Worm (Caenorhabditis elegans): ENCODE results near the gene ZK856.4.
A peak's percentile ranks its signal among the peaks of the same experiment; 100 is the strongest.

Gene ZK856.4

ce11 chrV:10168870-10169269, 14.2 kb upstream of the ZK856.4 start:
- TF ChIP-seq mep-1 (tag; optimal IDR thresholded peaks at IDR 0.05) = no peak
- TF ChIP-seq tbx-8 (GFP tag; optimal IDR thresholded peaks at IDR 0.05) = no peak
- TF ChIP-seq sptf-1 (tag; optimal IDR thresholded peaks at IDR 0.05) = no peak
- no peak for TF ChIP-seq flh-1 (GFP tag; optimal IDR thresholded peaks at IDR 0.05)
- no peak for TF ChIP-seq elt-1 (tag; optimal IDR thresholded peaks at IDR 0.05; ENCODE audit: borderline replicate concordance, insufficient read depth)
- TF ChIP-seq nhr-237 (tag; optimal IDR thresholded peaks at IDR 0.05) = no peak
- no peak for TF ChIP-seq cnd-1 (tag; optimal IDR thresholded peaks at IDR 0.05)
- no peak for TF ChIP-seq bed-3 (GFP tag; optimal IDR thresholded peaks at IDR 0.05)
- no peak for TF ChIP-seq snpc-4 (tag; optimal IDR thresholded peaks at IDR 0.05)

ce11 chrV:10173653-10174052, 9.4 kb upstream of the ZK856.4 start, which contains the start of gene egl-3:
TSS of gene egl-3 (minus strand) at chrV:10173753.
- TF ChIP-seq nhr-2 (tag; optimal IDR thresholded peaks at IDR 0.05) (no peak), sem-2 (GFP tag; optimal IDR thresholded peaks at IDR 0.05) (no peak), nhr-76 (tag; optimal IDR thresholded peaks at IDR 0.05) (no peak), mep-1 (tag; optimal IDR thresholded peaks at IDR 0.05) (no peak), cnd-1 (tag; optimal IDR thresholded peaks at IDR 0.05) (no peak), bed-3 (GFP tag; optimal IDR thresholded peaks at IDR 0.05) (no peak), elt-1 (tag; optimal IDR thresholded peaks at IDR 0.05; ENCODE audit: borderline replicate concordance, insufficient read depth) (no peak), sptf-1 (tag; optimal IDR thresholded peaks at IDR 0.05) (no peak), ztf-11 (tag; optimal IDR thresholded peaks at IDR 0.05) (no peak), lin-13 (tag; optimal IDR thresholded peaks at IDR 0.05) (no peak), ceh-43 (GFP tag; optimal IDR thresholded peaks at IDR 0.05) (no peak), lin-32 (GFP tag; optimal IDR thresholded peaks at IDR 0.05) (no peak), M03D4.4 (tag; optimal IDR thresholded peaks at IDR 0.05) (no peak), nhr-237 (tag; optimal IDR thresholded peaks at IDR 0.05) (no peak), unc-39 (tag; optimal IDR thresholded peaks at IDR 0.05) (no peak), ceh-83 (GFP tag; optimal IDR thresholded peaks at IDR 0.05) (no peak), mls-2 (tag; optimal IDR thresholded peaks at IDR 0.05) (no peak), ham-2 (GFP tag; optimal IDR thresholded peaks at IDR 0.05) (no peak)

ce11 chrV:10174632-10175075, 8.4 kb upstream of the ZK856.4 start:
- TF ChIP-seq M03D4.4 (tag; optimal IDR thresholded peaks at IDR 0.05) (no peak), ces-1 (GFP tag; optimal IDR thresholded peaks at IDR 0.05) (peak; percentile 90), hlh-1 (tag; optimal IDR thresholded peaks at IDR 0.05) (no peak), unc-120 (tag; optimal IDR thresholded peaks at IDR 0.05; ENCODE audit: poor library complexity, severe bottlenecking) (no peak), bed-3 (GFP tag; optimal IDR thresholded peaks at IDR 0.05) (no peak), zip-8 (tag; optimal IDR thresholded peaks at IDR 0.05) (no peak), unc-62 (GFP tag; optimal IDR thresholded peaks at IDR 0.05) (peak; percentile 12), mls-2 (tag; optimal IDR thresholded peaks at IDR 0.05) (peak; percentile 69), sem-2 (GFP tag; optimal IDR thresholded peaks at IDR 0.05) (no peak)

ce11 chrV:10178166-10178565, 4.9 kb upstream of the ZK856.4 start:
- TF ChIP-seq M03D4.4 (tag; optimal IDR thresholded peaks at IDR 0.05) = no peak
- TF ChIP-seq blmp-1 (tag; optimal IDR thresholded peaks at IDR 0.05) = peak; percentile 86
- peak; percentile 62 for TF ChIP-seq mep-1 (tag; optimal IDR thresholded peaks at IDR 0.05)
- no peak for TF ChIP-seq tbx-8 (GFP tag; optimal IDR thresholded peaks at IDR 0.05)
- peak; percentile 30 for TF ChIP-seq lsy-2 (tag; optimal IDR thresholded peaks at IDR 0.05)
- TF ChIP-seq nhr-12 (tag; optimal IDR thresholded peaks at IDR 0.05) = no peak
- no peak for TF ChIP-seq nhr-28 (tag; optimal IDR thresholded peaks at IDR 0.05)
- peak; percentile 0 for TF ChIP-seq ceh-39 (tag; optimal IDR thresholded peaks at IDR 0.05)
- TF ChIP-seq pha-4 (tag; optimal IDR thresholded peaks at IDR 0.05) = no peak
- TF ChIP-seq nhr-237 (tag; optimal IDR thresholded peaks at IDR 0.05) = peak; percentile 61
- peak; percentile 48 for TF ChIP-seq sptf-1 (tag; optimal IDR thresholded peaks at IDR 0.05)
- TF ChIP-seq lin-13 (tag; optimal IDR thresholded peaks at IDR 0.05) = peak; percentile 40
- TF ChIP-seq snpc-4 (tag; optimal IDR thresholded peaks at IDR 0.05) = no peak
- peak; percentile 67 for TF ChIP-seq unc-120 (tag; optimal IDR thresholded peaks at IDR 0.05; ENCODE audit: poor library complexity, severe bottlenecking)
- peak; percentile 19 for TF ChIP-seq ces-1 (GFP tag; optimal IDR thresholded peaks at IDR 0.05)

ce11 chrV:10179235-10179634, 3.8 kb upstream of the ZK856.4 start, which contains the start of gene cul-5:
TSS of gene cul-5 (plus strand) at chrV:10179535.
- TF ChIP-seq unc-62 (GFP tag; optimal IDR thresholded peaks at IDR 0.05) (no peak), snpc-4 (tag; optimal IDR thresholded peaks at IDR 0.05) (no peak), pha-4 (tag; optimal IDR thresholded peaks at IDR 0.05) (no peak), mls-2 (tag; optimal IDR thresholded peaks at IDR 0.05) (no peak), mep-1 (tag; optimal IDR thresholded peaks at IDR 0.05) (no peak), lin-32 (GFP tag; optimal IDR thresholded peaks at IDR 0.05) (no peak), bed-3 (GFP tag; optimal IDR thresholded peaks at IDR 0.05) (no peak), elt-1 (tag; optimal IDR thresholded peaks at IDR 0.05; ENCODE audit: borderline replicate concordance, insufficient read depth) (no peak), nhr-12 (tag; optimal IDR thresholded peaks at IDR 0.05) (no peak), ztf-11 (tag; optimal IDR thresholded peaks at IDR 0.05) (no peak), drap-1 (GFP tag; optimal IDR thresholded peaks at IDR 0.05) (no peak), sem-2 (GFP tag; optimal IDR thresholded peaks at IDR 0.05) (no peak), cnd-1 (tag; optimal IDR thresholded peaks at IDR 0.05) (no peak), nhr-237 (tag; optimal IDR thresholded peaks at IDR 0.05) (no peak)
